Fruit fly (Drosophila melanogaster): Measurements from ENCODE around the gene Alp12.

Gene Alp12

dm6 chr2L:19444734-19445140 is 20.9 kb downstream of the Alp12 start, which contains the start of gene Hs2st (continued):
- TF ChIP-seq odd (GFP tag; optimal IDR thresholded peaks at IDR 0.05) (peak; percentile 69), gsb (GFP tag; IDR thresholded peaks at IDR 0.05) (peak; percentile 68), fd64A (GFP tag; optimal IDR thresholded peaks at IDR 0.05) (peak; percentile 3), vvl (GFP tag; IDR thresholded peaks at IDR 0.05) (peak; percentile 94), CG3407 (GFP tag; optimal IDR thresholded peaks at IDR 0.05) (peak; percentile 74), en (GFP tag; optimal IDR thresholded peaks at IDR 0.05) (peak; percentile 64), Kr (GFP tag; optimal IDR thresholded peaks at IDR 0.05) (peak; percentile 93), CG6854 (GFP tag; optimal IDR thresholded peaks at IDR 0.05) (peak; percentile 58), CG18764 (GFP tag; optimal IDR thresholded peaks at IDR 0.05) (peak; percentile 89), phol (tag; optimal IDR thresholded peaks at IDR 0.05) (peak; percentile 94), psq (GFP tag; optimal IDR thresholded peaks at IDR 0.05) (peak; percentile 83), CG30403 (GFP tag; optimal IDR thresholded peaks at IDR 0.05) (peak; percentile 97), CG16863 (GFP tag; optimal IDR thresholded peaks at IDR 0.05) (peak; percentile 86), ttk (GFP tag; IDR thresholded peaks at IDR 0.05) (peak; percentile 86), seq (GFP tag; IDR thresholded peaks at IDR 0.05) (peak; percentile 86), peb (GFP tag; IDR thresholded peaks at IDR 0.05) (peak; percentile 86), tio (GFP tag; optimal IDR thresholded peaks at IDR 0.05) (peak; percentile 87), dati (GFP tag; IDR thresholded peaks at IDR 0.05) (peak; percentile 53; the same call in 1 of the 2 replicates), CG8478 (optimal IDR thresholded peaks at IDR 0.05) (no peak), CG30020 (tag; optimal IDR thresholded peaks at IDR 0.05) (peak; percentile 78), CG10267 (tag; optimal IDR thresholded peaks at IDR 0.05) (peak; percentile 99), so (GFP tag; IDR thresholded peaks at IDR 0.05) (peak; percentile 89; the same call in 1 of the 3 replicates), dpn (GFP tag; optimal IDR thresholded peaks at IDR 0.05) (peak; percentile 96 to 97), sens (GFP tag) (peak; percentile 99), CG31388 (GFP tag; optimal IDR thresholded peaks at IDR 0.05) (peak; percentile 72), sqz (GFP tag; optimal IDR thresholded peaks at IDR 0.05) (peak; percentile 88), CoRest (tag; optimal IDR thresholded peaks at IDR 0.05) (peak; percentile 95), cad (GFP tag; optimal IDR thresholded peaks at IDR 0.05) (no peak), CG17359 (tag; optimal IDR thresholded peaks at IDR 0.05) (peak; percentile 85), br (optimal IDR thresholded peaks at IDR 0.05) (no peak), gcm (GFP tag; optimal IDR thresholded peaks at IDR 0.05) (no peak), slp2 (GFP tag; optimal IDR thresholded peaks at IDR 0.05) (peak; percentile 91), hkb (optimal IDR thresholded peaks at IDR 0.05) (peak; percentile 97), hkb (GFP tag; IDR thresholded peaks at IDR 0.05) (peak; percentile 82), Ptx1 (GFP tag; IDR thresholded peaks at IDR 0.05) (peak; percentile 97), nerfin-2 (GFP tag; IDR thresholded peaks at IDR 0.05; ENCODE audit: partially characterized antibody) (no peak), ato (GFP tag; IDR thresholded peaks at IDR 0.05; ENCODE audit: partially characterized antibody) (no peak; the same call in 1 of the 2 replicates), fd96Cb (tag; optimal IDR thresholded peaks at IDR 0.05) (peak; percentile 86), ems (GFP tag; optimal IDR thresholded peaks at IDR 0.05) (peak; percentile 95), CG31224 (GFP tag; IDR thresholded peaks at IDR 0.05) (peak; percentile 90), hb (GFP tag; IDR thresholded peaks at IDR 0.05; ENCODE audit: partially characterized antibody) (no peak), insv (GFP tag; optimal IDR thresholded peaks at IDR 0.05) (peak in 1 of 2 experiments; percentile 75), sens-2 (GFP tag; IDR thresholded peaks at IDR 0.05) (peak; percentile 76), knrl (GFP tag; IDR thresholded peaks at IDR 0.05; ENCODE audit: partially characterized antibody) (peak; percentile 59; the same call in 2 of the 3 replicates), Rx (GFP tag; IDR thresholded peaks at IDR 0.05) (peak; percentile 90), chn (GFP tag; optimal IDR thresholded peaks at IDR 0.05) (peak; percentile 95), pum (GFP tag; optimal IDR thresholded peaks at IDR 0.05) (peak; percentile 96), CG17328 (GFP tag; IDR thresholded peaks at IDR 0.05) (peak; percentile 88), CG17612 (GFP tag; IDR thresholded peaks at IDR 0.05) (peak; percentile 78), CG1024 (GFP tag; IDR thresholded peaks at IDR 0.05) (peak; percentile 59; the same call in 1 of the 2 replicates), CG14441 (GFP tag; IDR thresholded peaks at IDR 0.05) (peak; percentile 95), Dll (GFP tag; IDR thresholded peaks at IDR 0.05; ENCODE audit: partially characterized antibody) (peak; percentile 47; the same call in 2 of the 4 replicates)

Measured in whole organism, embryonic.